Fruit fly (Drosophila melanogaster) whole organism, embryonic: Measurements from ENCODE around the gene Ent3.
A peak's percentile ranks its signal among the peaks of the same experiment; 100 is the strongest.

Experiments
- Abd-B ChIP-seq: fragments of 200-800 bp; sonication (Bioruptor generic); optimal IDR thresholded peaks from 2 replicates; lab custom pipeline; 2018; ENCODE audit warnings: missing biosample characterization, mild to moderate bottlenecking, missing genetic modification characterization, moderate library complexity
- Adf1 ChIP-seq: fragments of 200-800 bp; sonication (Bioruptor generic); IDR thresholded peaks from 2 replicates; pipeline ENCODE4 v1.3.6; 2022; ENCODE audit warnings: missing biosample characterization, missing genetic modification characterization
- CG10431 ChIP-seq: fragments of 200-800 bp; sonication (Bioruptor generic); optimal IDR thresholded peaks from 3 replicates; lab custom pipeline; 2018; ENCODE audit warnings: missing biosample characterization, mild to moderate bottlenecking, missing genetic modification characterization
- CG10543 ChIP-seq: fragments of 200-800 bp; sonication (Bioruptor generic); optimal IDR thresholded peaks from 3 replicates; lab custom pipeline; 2017; ENCODE audit warnings: missing biosample characterization, mild to moderate bottlenecking, missing genetic modification characterization, moderate library complexity
- CG11504 ChIP-seq: fragments of 200-800 bp; sonication (Bioruptor generic); optimal IDR thresholded peaks from 3 replicates; lab custom pipeline; 2019; ENCODE audit warnings: missing biosample characterization, mild to moderate bottlenecking, missing genetic modification characterization, moderate library complexity
- CG12299 ChIP-seq: fragments of 200-800 bp; sonication (Bioruptor generic); optimal IDR thresholded peaks from 2 replicates; lab custom pipeline; 2018; ENCODE audit warnings: missing biosample characterization, mild to moderate bottlenecking, missing genetic modification characterization
- CG13287 ChIP-seq: fragments of 200-800 bp; sonication (Bioruptor generic); IDR thresholded peaks from 2 replicates; pipeline ENCODE4 v1.3.6; 2022; ENCODE audit warnings: missing biosample characterization, missing genetic modification characterization; ENCODE audit not compliant: partially characterized antibody
- CG13296 ChIP-seq: fragments of 200-800 bp; sonication (Bioruptor generic); optimal IDR thresholded peaks from 3 replicates; lab custom pipeline; 2018; ENCODE audit warnings: missing biosample characterization, mild to moderate bottlenecking, missing genetic modification characterization
- CG14860 ChIP-seq: fragments of 200-800 bp; sonication (Bioruptor generic); IDR thresholded peaks from 3 replicates; pipeline ENCODE4 v1.3.6; 2022; ENCODE audit warnings: missing biosample characterization, missing genetic modification characterization; ENCODE audit not compliant: partially characterized antibody
- CG1602 ChIP-seq: fragments of 200-800 bp; sonication (Bioruptor generic); optimal IDR thresholded peaks from 3 replicates; lab custom pipeline; 2016; ENCODE audit warnings: missing biosample characterization, missing genetic modification characterization
- CG17361 ChIP-seq: fragments of 200-800 bp; sonication (Bioruptor generic); IDR thresholded peaks from 3 replicates; pipeline ENCODE4 v1.3.6; 2022; ENCODE audit warnings: missing biosample characterization, missing genetic modification characterization
- CG17612 ChIP-seq: fragments of 200-800 bp; sonication (Bioruptor generic); IDR thresholded peaks from 2 replicates; pipeline ENCODE4 v1.3.6; 2022; ENCODE audit warnings: missing biosample characterization, missing genetic modification characterization
- CG18599 ChIP-seq: fragments of 200-800 bp; sonication (Bioruptor generic); optimal IDR thresholded peaks from 3 replicates; lab custom pipeline; 2017; ENCODE audit warnings: missing biosample characterization, missing genetic modification characterization, mild to moderate bottlenecking, moderate library complexity, missing genetic modification reagents
- CG2199 ChIP-seq: fragments of 200-800 bp; sonication (Bioruptor generic); IDR thresholded peaks from 3 replicates; pipeline ENCODE4 v1.3.6; 2022; ENCODE audit warnings: missing biosample characterization, missing genetic modification characterization
- CG2678 ChIP-seq: fragments of 200-800 bp; sonication (Bioruptor generic); optimal IDR thresholded peaks from 3 replicates; lab custom pipeline; 2019; ENCODE audit warnings: missing biosample characterization, mild to moderate bottlenecking, missing genetic modification characterization, moderate library complexity
- CG2712 ChIP-seq: fragments of 200-800 bp; optimal IDR thresholded peaks from 3 replicates; lab custom pipeline; 2019; ENCODE audit warnings: missing biosample characterization, mild to moderate bottlenecking, missing genetic modification characterization, moderate library complexity
- CG3065 ChIP-seq: fragments of 200-800 bp; sonication (Bioruptor generic); optimal IDR thresholded peaks from 2 replicates; lab custom pipeline; 2016; ENCODE audit warnings: missing biosample characterization, missing genetic modification characterization
- CG31388 ChIP-seq: fragments of 200-800 bp; sonication (Bioruptor generic); optimal IDR thresholded peaks from 2 replicates; lab custom pipeline; 2016; ENCODE audit warnings: missing biosample characterization, missing genetic modification characterization
- CG32532 ChIP-seq: fragments of 200-800 bp; sonication (Bioruptor generic); IDR thresholded peaks from 2 replicates; pipeline ENCODE4 v1.3.6; 2022; ENCODE audit warnings: missing biosample characterization, missing genetic modification characterization
- CG34224 ChIP-seq: fragments of 200-800 bp; sonication (Bioruptor generic); IDR thresholded peaks from 3 replicates; pipeline ENCODE4 v1.3.6; 2022; ENCODE audit warnings: missing biosample characterization, missing genetic modification characterization; ENCODE audit not compliant: partially characterized antibody
- CG6683 ChIP-seq: fragments of 200-800 bp; sonication (Bioruptor generic); optimal IDR thresholded peaks from 2 replicates; lab custom pipeline; 2017; ENCODE audit warnings: missing biosample characterization, mild to moderate bottlenecking, missing genetic modification characterization, missing genetic modification reagents
- CG6791 ChIP-seq: fragments of 200-800 bp; sonication (Bioruptor generic); IDR thresholded peaks from 3 replicates; pipeline ENCODE4 v1.3.6; 2022; ENCODE audit warnings: missing biosample characterization, missing genetic modification characterization; ENCODE audit not compliant: partially characterized antibody
- CG6854 ChIP-seq: fragments of 200-800 bp; sonication (Bioruptor generic); optimal IDR thresholded peaks from 3 replicates; lab custom pipeline; 2017; ENCODE audit warnings: missing biosample characterization, mild to moderate bottlenecking, missing genetic modification characterization
- CG7963 ChIP-seq: fragments of 200-800 bp; sonication (Bioruptor generic); IDR thresholded peaks from 3 replicates; pipeline ENCODE4 v1.3.6; 2022; ENCODE audit warnings: missing biosample characterization, missing genetic modification characterization; ENCODE audit not compliant: partially characterized antibody
- Deaf1 ChIP-seq: fragments of 200-800 bp; optimal IDR thresholded peaks from 3 replicates; lab custom pipeline; 2019; ENCODE audit warnings: missing biosample characterization, mild to moderate bottlenecking, missing genetic modification characterization, moderate library complexity
- Gug ChIP-seq: fragments of 200-800 bp; sonication (Bioruptor generic); IDR thresholded peaks from 4 replicates; pipeline ENCODE4 v1.3.6; 2022; ENCODE audit warnings: missing biosample characterization, missing genetic modification characterization
- HLHmδ ChIP-seq: fragments of 200-800 bp; sonication (Bioruptor generic); optimal IDR thresholded peaks from 2 replicates; lab custom pipeline; 2018; ENCODE audit warnings: missing biosample characterization, mild to moderate bottlenecking, missing genetic modification characterization, moderate library complexity
- Myb ChIP-seq: fragments of 200-800 bp; sonication (Bioruptor generic); optimal IDR thresholded peaks from 2 replicates; lab custom pipeline; 2016; ENCODE audit warnings: missing biosample characterization, missing genetic modification characterization
- Usf ChIP-seq: fragments of 200-800 bp; sonication (Bioruptor generic); optimal IDR thresholded peaks from 2 replicates; lab custom pipeline; 2017; ENCODE audit warnings: missing genotype, missing biosample characterization, missing genetic modification characterization
- Vsx1 ChIP-seq: fragments of 200-800 bp; sonication (Bioruptor generic); optimal IDR thresholded peaks from 2 replicates; lab custom pipeline; 2017; ENCODE audit warnings: missing biosample characterization, mild to moderate bottlenecking, missing genetic modification characterization, missing genetic modification reagents
- ato ChIP-seq: fragments of 200-800 bp; sonication (Bioruptor generic); IDR thresholded peaks from 2 replicates; pipeline ENCODE4 v1.3.6; 2022; ENCODE audit warnings: missing biosample characterization, missing genetic modification characterization; ENCODE audit not compliant: partially characterized antibody
- bsh ChIP-seq, 2 experiments: fragments of 200-800 bp; sonication (Bioruptor generic); optimal IDR thresholded peaks; 2 replicates each; lab custom pipeline; 2017 to 2018; ENCODE audit warnings: mild to moderate bottlenecking in 2 of 2, missing biosample characterization in 2 of 2, missing genetic modification characterization in 2 of 2, moderate library complexity in 1 of 2
- corto ChIP-seq: fragments of 200-800 bp; sonication (Bioruptor generic); optimal IDR thresholded peaks from 2 replicates; lab custom pipeline; 2016; ENCODE audit warnings: missing biosample characterization, mild to moderate bottlenecking, missing genetic modification characterization, moderate library complexity
- fu2 ChIP-seq: fragments of 200-800 bp; sonication (Bioruptor generic); optimal IDR thresholded peaks from 2 replicates; lab custom pipeline; 2016; ENCODE audit warnings: missing biosample characterization, missing genetic modification characterization
- gcm ChIP-seq: fragments of 200-800 bp; sonication (Bioruptor generic); optimal IDR thresholded peaks from 2 replicates; lab custom pipeline; 2019; ENCODE audit warnings: missing biosample characterization, mild to moderate bottlenecking, missing genetic modification characterization, moderate library complexity
- gsb ChIP-seq: fragments of 200-800 bp; sonication (Bioruptor generic); IDR thresholded peaks from 2 replicates; pipeline ENCODE4 v1.3.6; 2022; ENCODE audit warnings: missing biosample characterization, missing genetic modification characterization
- mld ChIP-seq: fragments of 200-800 bp; sonication (Bioruptor generic); IDR thresholded peaks from 3 replicates; pipeline ENCODE4 v1.3.6; 2022; ENCODE audit warnings: missing biosample characterization, missing genetic modification characterization; ENCODE audit not compliant: partially characterized antibody
- nau ChIP-seq: fragments of 200-800 bp; sonication (Bioruptor generic); optimal IDR thresholded peaks from 3 replicates; lab custom pipeline; 2017; ENCODE audit warnings: missing biosample characterization, mild to moderate bottlenecking, missing genetic modification characterization, missing genetic modification reagents
- pfk ChIP-seq: fragments of 200-800 bp; sonication (Bioruptor generic); optimal IDR thresholded peaks from 2 replicates; lab custom pipeline; 2018; ENCODE audit warnings: missing biosample characterization, mild to moderate bottlenecking, missing genetic modification characterization, moderate library complexity
- rib ChIP-seq: fragments of 200-800 bp; sonication (Bioruptor generic); IDR thresholded peaks from 2 replicates; pipeline ENCODE4 v1.3.6; 2022; ENCODE audit warnings: missing biosample characterization, missing genetic modification characterization
- ro ChIP-seq: fragments of 200-800 bp; sonication (Bioruptor generic); IDR thresholded peaks from 2 replicates; pipeline ENCODE4 v1.3.6; 2022; ENCODE audit warnings: missing biosample characterization, missing genetic modification characterization
- run ChIP-seq: fragments of 200-800 bp; sonication (Bioruptor generic); optimal IDR thresholded peaks from 3 replicates; lab custom pipeline; 2018; ENCODE audit warnings: missing biosample characterization, mild to moderate bottlenecking, missing genetic modification characterization
- scrt ChIP-seq: fragments of 200-800 bp; sonication (Bioruptor generic); optimal IDR thresholded peaks from 2 replicates; lab custom pipeline; 2018; ENCODE audit warnings: missing biosample characterization, mild to moderate bottlenecking, missing genetic modification characterization, moderate library complexity
- sd ChIP-seq: fragments of 200-800 bp; sonication (Bioruptor generic); optimal IDR thresholded peaks from 3 replicates; lab custom pipeline; 2018; ENCODE audit warnings: missing biosample characterization, mild to moderate bottlenecking, missing genetic modification characterization, moderate library complexity
- sens ChIP-seq: fragments of 200-800 bp; sonication (Bioruptor generic); peaks from one replicate; lab custom pipeline; 2016; ENCODE audit warnings: missing biosample characterization, missing genetic modification characterization
- sisA ChIP-seq: fragments of 200-800 bp; sonication (Bioruptor generic); IDR thresholded peaks from 2 replicates; pipeline ENCODE4 v1.3.6; 2022; ENCODE audit warnings: missing biosample characterization, missing genetic modification characterization
- sna ChIP-seq: fragments of 200-800 bp; sonication (Bioruptor generic); IDR thresholded peaks from 2 replicates; pipeline ENCODE4 v1.3.6; 2022; ENCODE audit warnings: missing biosample characterization, missing genetic modification characterization; ENCODE audit not compliant: partially characterized antibody
- sug ChIP-seq: fragments of 200-800 bp; optimal IDR thresholded peaks from 2 replicates; lab custom pipeline; 2019; ENCODE audit warnings: missing biosample characterization, mild to moderate bottlenecking, missing genetic modification characterization, moderate library complexity

Gene Ent3

dm6 chr3L:12832355-12832881, 21.0 kb upstream of the Ent3 start (continued):
- TF ChIP-seq rib (GFP tag; lab: Robert Waterston, UW) (0 out of 2 replicates have a peak, but pooled peaks have one; percentile 20), run (tag; lab: Kevin White, UChicago) (peak; percentile 23), gcm (GFP tag; lab: Kevin White, UChicago) (no peak), Usf (GFP tag; lab: Kevin White, UChicago) (no peak), CG17612 (no peak), ato (GFP tag; lab: Robert Waterston, UW) (no peak), Deaf1 (tag; lab: Kevin White, UChicago) (peak; percentile 53), CG6683 (GFP tag; lab: Kevin White, UChicago) (no peak), pfk (GFP tag; lab: Kevin White, UChicago) (no peak), Gug (GFP tag; lab: Robert Waterston, UW) (no peak), sens (GFP tag; lab: Kevin White, UChicago) (peak; percentile 69), CG31388 (GFP tag; lab: Kevin White, UChicago) (no peak), scrt (GFP tag; lab: Kevin White, UChicago) (peak; percentile 69), mld (no peak), Abd-B (no peak), CG2678 (tag; lab: Kevin White, UChicago) (peak; percentile 19), CG18599 (GFP tag; lab: Kevin White, UChicago) (peak; percentile 0), CG3065 (GFP tag; lab: Kevin White, UChicago) (no peak), CG12299 (tag; lab: Kevin White, UChicago) (peak; percentile 7), CG1602 (GFP tag; lab: Kevin White, UChicago) (no peak), CG14860 (GFP tag; lab: Robert Waterston, UW) (no peak), nau (GFP tag; lab: Kevin White, UChicago) (peak; percentile 31), sisA (GFP tag; lab: Robert Waterston, UW) (no peak), corto (GFP tag; lab: Kevin White, UChicago) (peak; percentile 48), CG17361 (GFP tag; lab: Robert Waterston, UW) (no peak), Myb (GFP tag; lab: Kevin White, UChicago) (no peak), CG2199 (GFP tag; lab: Robert Waterston, UW) (peak; percentile 72; the same call in 2 of the 3 replicates), CG13287 (0 out of 2 replicates have a peak, but pooled peaks have one; percentile 33), HLHmδ (GFP tag; lab: Kevin White, UChicago) (no peak), ro (no peak), CG2712 (tag; lab: Kevin White, UChicago) (peak; percentile 13), sna (0 out of 2 replicates have a peak, but pooled peaks have one; percentile 40), CG13296 (GFP tag; lab: Kevin White, UChicago) (peak; percentile 35), CG10543 (peak; percentile 48), sd (tag; lab: Kevin White, UChicago) (peak; percentile 69), Vsx1 (peak; percentile 5), CG11504 (peak; percentile 76), fu2 (GFP tag; lab: Kevin White, UChicago) (no peak), CG7963 (GFP tag; lab: Robert Waterston, UW) (no peak), CG6791 (GFP tag; lab: Robert Waterston, UW) (peak; percentile 49; the same call in 1 of the 3 replicates), bsh (GFP tag; optimal IDR thresholded peaks at IDR 0.05; lab: Kevin White, UChicago) (peak in 1 of 2 experiments; percentile 29), CG10431 (peak; percentile 56), CG32532 (peak; percentile 43; the same call in 1 of the 2 replicates), Adf1 (GFP tag; lab: Robert Waterston, UW) (peak; percentile 5; the same call in 1 of the 2 replicates), gsb (0 out of 2 replicates have a peak, but pooled peaks have one; percentile 26), sug (tag; lab: Kevin White, UChicago) (peak; percentile 12), CG6854 (GFP tag; lab: Kevin White, UChicago) (peak; percentile 19), CG34224 (GFP tag; lab: Robert Waterston, UW) (0 out of 3 replicates have a peak, but pooled peaks have one; percentile 30)
